Worm (Caenorhabditis elegans): ENCODE data around the gene T19C3.7.

The T19C3.7 gene

ce11 chrIII:670994-671393 is 35.0 kb upstream of the T19C3.7 start (continued):
- TF ChIP-seq lin-35 (GFP tag; optimal IDR thresholded peaks at IDR 0.05) (peak in 1 of 2 experiments; percentile 47), mdl-1 (tag; optimal IDR thresholded peaks at IDR 0.05) (peak in 1 of 2 experiments; percentile 2), zip-4 (GFP tag; optimal IDR thresholded peaks at IDR 0.05) (no peak), jun-1 (tag; optimal IDR thresholded peaks at IDR 0.05) (no peak), isw-1 (GFP tag; IDR thresholded peaks at IDR 0.05) (peak; percentile 62), dpl-1 (GFP tag; optimal IDR thresholded peaks at IDR 0.05) (peak in 1 of 3 experiments; percentile 19), zag-1 (tag; optimal IDR thresholded peaks at IDR 0.05) (no peak), nhr-76 (tag; optimal IDR thresholded peaks at IDR 0.05) (no peak), lsy-2 (tag; optimal IDR thresholded peaks at IDR 0.05) (peak; percentile 18 to 63), ces-1 (GFP tag; optimal IDR thresholded peaks at IDR 0.05) (peak; percentile 87), C16A3.4 (tag; optimal IDR thresholded peaks at IDR 0.05) (no peak), hlh-4 (tag; optimal IDR thresholded peaks at IDR 0.05) (no peak), fkh-10 (GFP tag; optimal IDR thresholded peaks at IDR 0.05) (peak; percentile 81), C04F5.9 (tag; optimal IDR thresholded peaks at IDR 0.05) (no peak), alr-1 (tag; optimal IDR thresholded peaks at IDR 0.05; ENCODE audit: borderline replicate concordance) (no peak), ceh-63 (GFP tag; optimal IDR thresholded peaks at IDR 0.05) (no peak), swsn-7 (tag; optimal IDR thresholded peaks at IDR 0.05) (peak; percentile 73), efl-1 (optimal IDR thresholded peaks at IDR 0.05) (peak; percentile 21 to 25), efl-1 (GFP tag; optimal IDR thresholded peaks at IDR 0.05 in 1 of 2) (no peak), unc-30 (tag; optimal IDR thresholded peaks at IDR 0.05) (no peak), lir-3 (tag; optimal IDR thresholded peaks at IDR 0.05; ENCODE audit: poor library complexity) (no peak), ceh-82 (tag; optimal IDR thresholded peaks at IDR 0.05) (peak in 2 of 3 experiments; percentile 3 to 68), nhr-90 (tag; optimal IDR thresholded peaks at IDR 0.05; ENCODE audit: poor library complexity) (no peak), nhr-84 (tag; optimal IDR thresholded peaks at IDR 0.05) (no peak), irx-1 (tag; optimal IDR thresholded peaks at IDR 0.05) (no peak), sox-4 (tag; optimal IDR thresholded peaks at IDR 0.05) (no peak), ztf-4 (tag; optimal IDR thresholded peaks at IDR 0.05) (no peak), nhr-28 (tag; optimal IDR thresholded peaks at IDR 0.05) (no peak), ets-5 (GFP tag; IDR thresholded peaks at IDR 0.05) (no peak), egl-13 (tag; optimal IDR thresholded peaks at IDR 0.05) (peak; percentile 75), pag-3 (tag; optimal IDR thresholded peaks at IDR 0.05; ENCODE audit: borderline replicate concordance, insufficient read depth) (no peak), rnt-1 (tag; optimal IDR thresholded peaks at IDR 0.05) (peak; percentile 24), lin-39 (tag; optimal IDR thresholded peaks at IDR 0.05) (no peak), tbx-2 (tag; optimal IDR thresholded peaks at IDR 0.05) (peak; percentile 65), nhr-71 (tag; optimal IDR thresholded peaks at IDR 0.05) (peak; percentile 81), snu-23 (GFP tag; optimal IDR thresholded peaks at IDR 0.05) (peak; percentile 57), mef-2 (tag; optimal IDR thresholded peaks at IDR 0.05) (peak; percentile 83)

DNA sequence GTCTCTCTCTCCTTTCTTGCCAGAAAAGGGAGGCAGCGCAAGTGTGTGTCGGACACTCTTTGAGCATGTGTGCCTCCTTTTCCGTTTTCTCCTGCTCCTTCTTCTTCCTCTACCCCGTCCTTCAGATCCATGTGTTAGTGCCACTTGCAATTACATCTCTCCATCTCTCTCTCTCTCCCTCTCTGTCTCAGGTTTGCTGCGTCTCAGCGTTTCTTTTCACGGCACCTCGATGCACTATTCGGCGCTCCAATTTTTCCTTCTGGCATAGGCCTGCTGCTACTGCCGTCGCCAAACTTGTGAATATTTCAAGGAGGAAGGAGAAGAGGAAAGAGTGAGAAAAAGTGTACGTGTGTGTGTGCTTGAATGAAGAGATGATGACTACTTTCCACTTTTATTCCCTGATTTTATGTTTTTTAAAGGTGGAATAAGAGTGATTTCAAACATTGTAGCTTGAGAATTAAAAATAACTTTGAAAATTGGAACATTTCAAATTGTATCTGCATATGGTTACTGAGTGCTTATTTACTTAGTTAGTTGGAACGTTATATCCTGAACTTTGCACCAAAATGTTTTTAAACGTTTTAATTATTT is 32.4 kb upstream of the T19C3.7 start, which contains the start of gene W02B3.3:
W02B3.3 (minus strand) TSS at position 131 of the 591 bp plus-strand sequence.
- TF ChIP-seq snpc-4 (tag; optimal IDR thresholded peaks at IDR 0.05) (peak; percentile 55), efl-1 (optimal IDR thresholded peaks at IDR 0.05) (peak; percentile 42 to 47), efl-1 (GFP tag; optimal IDR thresholded peaks at IDR 0.05 in 1 of 2) (no peak), egl-13 (tag; optimal IDR thresholded peaks at IDR 0.05) (peak; percentile 80), ztf-4 (tag; optimal IDR thresholded peaks at IDR 0.05) (peak; percentile 58), lin-15B (tag; optimal IDR thresholded peaks at IDR 0.05) (peak; percentile 8), fkh-8 (tag; optimal IDR thresholded peaks at IDR 0.05) (peak; percentile 92), rnt-1 (tag; optimal IDR thresholded peaks at IDR 0.05) (peak; percentile 53), ceh-82 (tag; optimal IDR thresholded peaks at IDR 0.05) (peak; percentile 57 to 91 (median 76)), mep-1 (tag; optimal IDR thresholded peaks at IDR 0.05) (peak; percentile 64), swsn-7 (tag; optimal IDR thresholded peaks at IDR 0.05) (peak; percentile 78), ama-1 (optimal IDR thresholded peaks at IDR 0.05) (no peak), lin-39 (tag; optimal IDR thresholded peaks at IDR 0.05) (no peak), nhr-19 (GFP tag; conservative IDR thresholded peaks at IDR 0.05) (0 out of 2 replicates have a peak, but pooled peaks have one; percentile 9), vab-15 (tag; optimal IDR thresholded peaks at IDR 0.05) (no peak), ceh-63 (GFP tag; optimal IDR thresholded peaks at IDR 0.05) (peak; percentile 74), fkh-10 (GFP tag; optimal IDR thresholded peaks at IDR 0.05) (peak; percentile 94), C16A3.4 (tag; optimal IDR thresholded peaks at IDR 0.05) (peak; percentile 29), nhr-85 (tag) (no peak), nhr-20 (tag; optimal IDR thresholded peaks at IDR 0.05) (peak; percentile 38), unc-130 (tag; optimal IDR thresholded peaks at IDR 0.05) (peak; percentile 42), skn-1 (tag; optimal IDR thresholded peaks at IDR 0.05) (peak; percentile 30), nhr-71 (tag; optimal IDR thresholded peaks at IDR 0.05) (peak; percentile 79), pag-3 (tag; optimal IDR thresholded peaks at IDR 0.05; ENCODE audit: borderline replicate concordance, insufficient read depth) (peak; percentile 70), dpl-1 (GFP tag; optimal IDR thresholded peaks at IDR 0.05) (peak in 1 of 3 experiments; percentile 29), jun-1 (tag; optimal IDR thresholded peaks at IDR 0.05) (peak; percentile 16), lin-13 (GFP tag; optimal IDR thresholded peaks at IDR 0.05) (peak; percentile 8), dsc-1 (tag; optimal IDR thresholded peaks at IDR 0.05) (peak; percentile 70)

All from whole organism, L1 larva.